Worm (Caenorhabditis elegans) whole organism, L1 larva: ENCODE data around the gene ari-1.4.

Experiments
- C04F5.9 ChIP-seq: sonication (generic microtip); optimal IDR thresholded peaks from 2 replicates; lab custom pipeline; 2016; ENCODE audit warnings: missing genetic modification characterization, missing compliant biosample characterization
- C34B4.2 ChIP-seq: sonication (generic microtip); optimal IDR thresholded peaks from 2 replicates; lab custom pipeline; 2017; ENCODE audit warnings: mild to moderate bottlenecking, missing genetic modification characterization, missing compliant biosample characterization
- Y116A8C.19 ChIP-seq: sonication (generic microtip); optimal IDR thresholded peaks from 2 replicates; lab custom pipeline; 2016; ENCODE audit warnings: missing compliant biosample characterization, missing genetic modification characterization, borderline replicate concordance
- aha-1 ChIP-seq: fragments of 150-350 bp; optimal IDR thresholded peaks from 2 replicates; lab custom pipeline; 2014; ENCODE audit warnings: missing biosample characterization, missing genetic modification characterization
- aly-2 ChIP-seq: fragments of 150-350 bp; optimal IDR thresholded peaks from 2 replicates; lab custom pipeline; 2014; ENCODE audit warnings: missing biosample characterization, missing genetic modification characterization
- ama-1 ChIP-seq: fragments of 150-350 bp; optimal IDR thresholded peaks from 2 replicates; lab custom pipeline; 2014
- ceh-63 ChIP-seq: fragments of 200-800 bp; sonication (Bioruptor generic); optimal IDR thresholded peaks from 2 replicates; lab custom pipeline; 2018; ENCODE audit warnings: mild to moderate bottlenecking, missing genetic modification characterization, missing compliant biosample characterization
- ceh-8 ChIP-seq: fragments of 200-800 bp; sonication (Bioruptor generic); optimal IDR thresholded peaks from 2 replicates; lab custom pipeline; 2018; ENCODE audit warnings: mild to moderate bottlenecking, missing genetic modification characterization, moderate library complexity, missing compliant biosample characterization
- ceh-82 ChIP-seq, 3 experiments: fragments of 150-350 bp in 1 of 3; sonication (generic microtip) in 2 of 3; optimal IDR thresholded peaks; 2 replicates each; lab custom pipeline; 2014 to 2017; ENCODE audit warnings: missing biosample characterization in 3 of 3, missing genetic modification characterization in 3 of 3
- ceh-88 ChIP-seq: fragments of 200-800 bp; sonication (Bioruptor generic); IDR thresholded peaks from 2 replicates; pipeline ENCODE4 v1.3.6; 2022; ENCODE audit warnings: missing genetic modification characterization, missing compliant biosample characterization
- ces-1 ChIP-seq: fragments of 150-350 bp; optimal IDR thresholded peaks from 2 replicates; lab custom pipeline; 2014; ENCODE audit warnings: missing biosample characterization, missing genetic modification reagents, missing genetic modification characterization
- efl-1 ChIP-seq, 4 experiments: fragments of 150-350 bp; optimal IDR thresholded peaks in 3 of 4; peaks in 1 of 4; 1 replicate in 1 of 4; 2 replicates in 3 of 4; lab custom pipeline; 2014; ENCODE audit warnings: missing biosample characterization in 2 of 4, missing genetic modification characterization in 2 of 4, missing genetic modification reagents in 2 of 4
- efl-3 ChIP-seq: fragments of 200-800 bp; sonication (Bioruptor generic); optimal IDR thresholded peaks from 2 replicates; lab custom pipeline; 2018; ENCODE audit warnings: mild to moderate bottlenecking, missing genetic modification characterization, missing compliant biosample characterization
- egl-13 ChIP-seq: sonication (generic microtip); optimal IDR thresholded peaks from 2 replicates; lab custom pipeline; 2016; ENCODE audit warnings: missing genotype, missing genetic modification reagents, missing genetic modification characterization, missing compliant biosample characterization
- egl-27 ChIP-seq, 2 experiments: fragments of 150-350 bp in 1 of 2; sonication (generic microtip); optimal IDR thresholded peaks; 3 replicates each; lab custom pipeline; 2017 to 2018; ENCODE audit warnings: missing biosample characterization in 2 of 2, missing genetic modification characterization in 2 of 2, missing genetic modification reagents in 2 of 2
- elt-2 ChIP-seq: sonication (generic microtip); optimal IDR thresholded peaks from 2 replicates; lab custom pipeline; 2016; ENCODE audit warnings: missing genetic modification characterization, mild to moderate bottlenecking, inconsistent platforms, missing compliant biosample characterization, missing genetic modification reagents
- fkh-10 ChIP-seq: sonication (generic microtip); optimal IDR thresholded peaks from 2 replicates; lab custom pipeline; 2017; ENCODE audit warnings: missing biosample characterization, missing genetic modification reagents, missing genetic modification characterization
- fkh-8 ChIP-seq: sonication (generic microtip); optimal IDR thresholded peaks from 2 replicates; lab custom pipeline; 2016; ENCODE audit warnings: mild to moderate bottlenecking, missing genetic modification characterization, missing compliant biosample characterization
- grh-1 ChIP-seq: fragments of 200-800 bp; sonication (Bioruptor generic); IDR thresholded peaks from 2 replicates; pipeline ENCODE4 v1.3.6; 2022; ENCODE audit warnings: missing genetic modification reagents, missing genetic modification characterization, missing compliant biosample characterization
- hlh-17 ChIP-seq: fragments of 200-800 bp; sonication (Bioruptor generic); optimal IDR thresholded peaks from 2 replicates; lab custom pipeline; 2018; ENCODE audit warnings: missing genetic modification characterization, mild to moderate bottlenecking, missing compliant biosample characterization, moderate library complexity, borderline replicate concordance
- hlh-4 ChIP-seq: sonication (generic microtip); optimal IDR thresholded peaks from 2 replicates; lab custom pipeline; 2016; ENCODE audit warnings: mild to moderate bottlenecking, missing genetic modification characterization, missing compliant biosample characterization
- hpl-2 ChIP-seq: fragments of 150-350 bp; optimal IDR thresholded peaks from 2 replicates; lab custom pipeline; 2014; ENCODE audit warnings: missing biosample characterization, missing genetic modification reagents, missing genetic modification characterization
- irx-1 ChIP-seq: sonication (generic microtip); optimal IDR thresholded peaks from 2 replicates; lab custom pipeline; 2016; ENCODE audit warnings: missing genetic modification characterization, missing compliant biosample characterization
- jun-1 ChIP-seq: fragments of 150-350 bp; optimal IDR thresholded peaks from 2 replicates; lab custom pipeline; 2014; ENCODE audit warnings: missing biosample characterization, missing genetic modification reagents, missing genetic modification characterization
- lin-15B ChIP-seq: fragments of 150-350 bp; sonication (generic microtip); optimal IDR thresholded peaks from 3 replicates; lab custom pipeline; 2014; ENCODE audit warnings: missing biosample characterization, missing genetic modification characterization
- lin-39 ChIP-seq: fragments of 150-350 bp; optimal IDR thresholded peaks from 2 replicates; lab custom pipeline; 2014; ENCODE audit warnings: missing biosample characterization, missing genetic modification reagents, missing genetic modification characterization
- mab-9 ChIP-seq: fragments of 200-800 bp; sonication (Bioruptor generic); IDR thresholded peaks from 2 replicates; pipeline ENCODE4 v1.3.6; 2022; ENCODE audit warnings: missing genetic modification reagents, missing genetic modification characterization, missing compliant biosample characterization
- mdl-1 ChIP-seq, 2 experiments: fragments of 150-350 bp; optimal IDR thresholded peaks; 2 replicates each; lab custom pipeline; 2014 to 2017; ENCODE audit warnings: missing biosample characterization in 2 of 2, missing genetic modification characterization in 2 of 2, inconsistent platforms in 1 of 2
- mef-2 ChIP-seq: fragments of 150-350 bp; optimal IDR thresholded peaks from 2 replicates; lab custom pipeline; 2014; ENCODE audit warnings: missing biosample characterization, missing genetic modification characterization
- nhr-20 ChIP-seq: sonication (generic microtip); optimal IDR thresholded peaks from 2 replicates; lab custom pipeline; 2016; ENCODE audit warnings: mild to moderate bottlenecking, missing genetic modification characterization, missing compliant biosample characterization
- nhr-28 ChIP-seq: fragments of 150-350 bp; optimal IDR thresholded peaks from 2 replicates; lab custom pipeline; 2014; ENCODE audit warnings: missing biosample characterization, missing genetic modification characterization
- nhr-47 ChIP-seq: sonication (generic microtip); optimal IDR thresholded peaks from 2 replicates; lab custom pipeline; 2016; ENCODE audit warnings: mild to moderate bottlenecking, missing genetic modification characterization, moderate library complexity, missing compliant biosample characterization
- nhr-76 ChIP-seq: sonication (generic microtip); optimal IDR thresholded peaks from 2 replicates; lab custom pipeline; 2017; ENCODE audit warnings: missing biosample characterization, missing genetic modification characterization
- nhr-84 ChIP-seq: sonication (generic microtip); optimal IDR thresholded peaks from 2 replicates; lab custom pipeline; 2017; ENCODE audit warnings: missing biosample characterization, missing genetic modification characterization
- nhr-85 ChIP-seq: sonication (generic microtip); peaks from one replicate; lab custom pipeline; 2016; ENCODE audit warnings: missing genetic modification characterization, inconsistent platforms, missing compliant biosample characterization
- pag-3 ChIP-seq: sonication (generic microtip); optimal IDR thresholded peaks from 2 replicates; lab custom pipeline; 2017; ENCODE audit warnings: missing genetic modification characterization, mild to moderate bottlenecking, missing compliant biosample characterization, antibody characterized with exemption, borderline replicate concordance; ENCODE audit not compliant: insufficient read depth
- pax-3 ChIP-seq: fragments of 200-800 bp; sonication (Bioruptor generic); optimal IDR thresholded peaks from 2 replicates; lab custom pipeline; 2018; ENCODE audit warnings: mild to moderate bottlenecking, missing genetic modification characterization, moderate library complexity, missing compliant biosample characterization
- skn-1 ChIP-seq: fragments of 150-350 bp; optimal IDR thresholded peaks from 2 replicates; lab custom pipeline; 2014; ENCODE audit warnings: missing biosample characterization, missing genetic modification characterization
- sox-4 ChIP-seq: sonication (generic microtip); optimal IDR thresholded peaks from 2 replicates; lab custom pipeline; 2016; ENCODE audit warnings: missing genetic modification characterization, missing compliant biosample characterization
- sptf-1 ChIP-seq: fragments of 150-350 bp; optimal IDR thresholded peaks from 2 replicates; lab custom pipeline; 2014; ENCODE audit warnings: missing biosample characterization, missing genetic modification characterization
- sup-37 ChIP-seq: fragments of 200-800 bp; sonication (Bioruptor generic); optimal IDR thresholded peaks from 2 replicates; lab custom pipeline; 2018; ENCODE audit warnings: mild to moderate bottlenecking, missing genetic modification characterization, missing compliant biosample characterization
- tbx-2 ChIP-seq: sonication (generic microtip); optimal IDR thresholded peaks from 2 replicates; lab custom pipeline; 2016; ENCODE audit warnings: missing genetic modification characterization, missing compliant biosample characterization
- tlp-1 ChIP-seq: fragments of 150-350 bp; optimal IDR thresholded peaks from 2 replicates; lab custom pipeline; 2014; ENCODE audit warnings: missing biosample characterization, missing genetic modification characterization
- unc-30 ChIP-seq: sonication (generic microtip); optimal IDR thresholded peaks from 2 replicates; lab custom pipeline; 2017; ENCODE audit warnings: missing biosample characterization, missing genetic modification characterization
- unc-86 ChIP-seq: sonication (generic microtip); optimal IDR thresholded peaks from 2 replicates; lab custom pipeline; 2016; ENCODE audit warnings: missing genetic modification characterization, missing compliant biosample characterization
- unc-98 ChIP-seq: fragments of 200-800 bp; sonication (Bioruptor generic); IDR thresholded peaks from 2 replicates; pipeline ENCODE4 v1.3.6; 2022; ENCODE audit warnings: missing genetic modification characterization, missing compliant biosample characterization
- vab-15 ChIP-seq: sonication (generic microtip); optimal IDR thresholded peaks from 2 replicates; lab custom pipeline; 2017; ENCODE audit warnings: missing genotype, mild to moderate bottlenecking, missing genetic modification characterization, missing compliant biosample characterization
- xbp-1 ChIP-seq: sonication (generic microtip); optimal IDR thresholded peaks from 2 replicates; lab custom pipeline; 2016; ENCODE audit warnings: missing genetic modification characterization, missing compliant biosample characterization
- zip-4 ChIP-seq: fragments of 200-800 bp; sonication (Bioruptor generic); optimal IDR thresholded peaks from 2 replicates; lab custom pipeline; 2018; ENCODE audit warnings: mild to moderate bottlenecking, missing genetic modification characterization, moderate library complexity, missing compliant biosample characterization

The ari-1.4 gene

DNA sequence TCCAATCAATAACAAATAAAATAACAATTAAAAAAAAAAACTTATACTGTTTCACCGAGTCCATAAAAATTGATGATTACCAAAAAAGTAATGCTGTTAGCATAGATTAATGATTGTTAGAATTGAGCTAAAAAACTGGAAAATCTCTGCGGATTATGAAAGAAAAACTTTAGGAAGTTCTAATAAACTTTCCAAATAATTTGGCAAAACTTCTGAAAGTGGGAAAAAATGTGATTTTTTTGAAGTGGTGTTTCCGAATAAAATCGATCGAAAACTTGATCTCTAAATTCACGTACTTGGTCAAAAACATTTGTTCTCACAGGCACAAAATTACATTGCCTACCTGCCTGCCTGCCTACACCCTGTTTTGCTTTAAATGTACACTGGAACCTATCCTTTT, 43.3 kb upstream of the ari-1.4 start:
- no peak for TF ChIP-seq fkh-10 (GFP tag; lab: Kevin White, UChicago)
- no peak for TF ChIP-seq efl-1 (optimal IDR thresholded peaks at IDR 0.05; lab: Kevin White, UChicago)
- TF ChIP-seq efl-1 (GFP tag; optimal IDR thresholded peaks at IDR 0.05 in 1 of 2; lab: Kevin White, UChicago): peak in 1 of 2 experiments; percentile 86
- TF ChIP-seq nhr-28: no peak
- TF ChIP-seq tlp-1 (tag; lab: Kevin White, UChicago): no peak
- no peak for TF ChIP-seq ces-1 (GFP tag; lab: Kevin White, UChicago)
- TF ChIP-seq ceh-8 (GFP tag; lab: Kevin White, UChicago): no peak

DNA sequence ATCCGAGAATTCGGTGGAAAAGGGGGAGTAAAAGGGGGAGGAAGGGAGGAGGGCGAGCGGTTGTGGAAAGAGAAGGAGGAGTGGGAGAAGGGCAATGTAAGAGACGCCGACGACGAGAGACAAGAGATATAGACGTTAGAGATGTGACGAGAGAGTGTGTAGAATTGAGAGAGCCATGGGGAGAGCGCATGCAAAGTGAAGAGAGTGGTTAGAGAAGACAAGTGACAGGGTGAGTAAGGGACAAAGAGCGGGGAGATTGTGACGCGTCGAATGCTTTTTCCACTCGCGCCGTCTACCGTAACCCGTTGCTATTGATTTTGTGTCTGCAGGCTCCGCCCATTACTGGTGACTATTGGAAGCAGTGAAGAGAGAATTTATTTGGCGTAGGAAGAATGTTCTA, 42.4 kb upstream of the ari-1.4 start:
- no peak for TF ChIP-seq hlh-4 (tag; lab: Kevin White, UChicago)
- TF ChIP-seq ama-1: peak; percentile 56
- peak; percentile 87 for TF ChIP-seq lin-39 (tag; lab: Kevin White, UChicago)
- peak; percentile 94 for TF ChIP-seq aly-2 (tag; lab: Kevin White, UChicago)
- TF ChIP-seq pag-3 (tag; lab: Kevin White, UChicago): no peak
- peak; percentile 96 for TF ChIP-seq nhr-20 (tag; lab: Kevin White, UChicago)
- peak in 1 of 2 experiments; percentile 81 for TF ChIP-seq mdl-1 (tag; optimal IDR thresholded peaks at IDR 0.05; lab: Kevin White, UChicago)
- TF ChIP-seq nhr-76 (tag; lab: Kevin White, UChicago): peak; percentile 63
- TF ChIP-seq unc-98 (GFP tag; lab: Robert Waterston, UW): peak; percentile 81
- peak in 1 of 2 experiments; percentile 62 for TF ChIP-seq egl-27 (tag; optimal IDR thresholded peaks at IDR 0.05; lab: Kevin White, UChicago)
- TF ChIP-seq vab-15 (tag; lab: Kevin White, UChicago): peak; percentile 77
- TF ChIP-seq hlh-17 (GFP tag; lab: Kevin White, UChicago): no peak
- peak; percentile 98 for TF ChIP-seq tbx-2 (tag; lab: Kevin White, UChicago)
- TF ChIP-seq mab-9 (GFP tag; lab: Robert Waterston, UW): peak; percentile 96
- TF ChIP-seq unc-30 (tag; lab: Kevin White, UChicago): no peak
- peak; percentile 41 for TF ChIP-seq fkh-10 (GFP tag; lab: Kevin White, UChicago)
- no peak for TF ChIP-seq nhr-84 (tag; lab: Kevin White, UChicago)
- peak; percentile 94 for TF ChIP-seq jun-1 (tag; lab: Kevin White, UChicago)
- TF ChIP-seq ceh-88 (GFP tag; lab: Robert Waterston, UW): peak; percentile 69
- TF ChIP-seq tlp-1 (tag; lab: Kevin White, UChicago): no peak
- TF ChIP-seq efl-1 (optimal IDR thresholded peaks at IDR 0.05; lab: Kevin White, UChicago): peak; percentile 98 to 100
- peak; percentile 70 to 98 for TF ChIP-seq efl-1 (GFP tag; optimal IDR thresholded peaks at IDR 0.05 in 1 of 2; lab: Kevin White, UChicago)
- TF ChIP-seq ceh-82 (tag; optimal IDR thresholded peaks at IDR 0.05; lab: Kevin White, UChicago): peak; percentile 47 to 87 (median 69)
- TF ChIP-seq lin-15B (tag; lab: Kevin White, UChicago): no peak
- TF ChIP-seq efl-3 (GFP tag; lab: Kevin White, UChicago): peak; percentile 85
- TF ChIP-seq nhr-85 (tag; lab: Kevin White, UChicago): peak; percentile 99
- peak; percentile 93 for TF ChIP-seq elt-2 (tag; lab: Kevin White, UChicago)
- TF ChIP-seq sox-4: peak; percentile 81
- no peak for TF ChIP-seq ceh-63
- TF ChIP-seq zip-4 (GFP tag; lab: Kevin White, UChicago): peak; percentile 90
- peak; percentile 90 for TF ChIP-seq pax-3 (tag; lab: Kevin White, UChicago)
- no peak for TF ChIP-seq ceh-8 (GFP tag; lab: Kevin White, UChicago)
- peak; percentile 22 for TF ChIP-seq Y116A8C.19 (tag; lab: Kevin White, UChicago)
- TF ChIP-seq aha-1 (tag; lab: Kevin White, UChicago): peak; percentile 12
- TF ChIP-seq C04F5.9 (tag; lab: Kevin White, UChicago): peak; percentile 78
- no peak for TF ChIP-seq ces-1 (GFP tag; lab: Kevin White, UChicago)
- TF ChIP-seq unc-86: peak; percentile 98
- TF ChIP-seq fkh-8 (tag; lab: Kevin White, UChicago): peak; percentile 88
- TF ChIP-seq nhr-47 (tag; lab: Kevin White, UChicago): peak; percentile 99
- TF ChIP-seq xbp-1 (tag; lab: Kevin White, UChicago): peak; percentile 94
- TF ChIP-seq irx-1 (tag; lab: Kevin White, UChicago): peak; percentile 97
- peak; percentile 80 for TF ChIP-seq skn-1
- peak; percentile 72 for TF ChIP-seq C34B4.2 (tag; lab: Kevin White, UChicago)
- peak; percentile 11 for TF ChIP-seq mef-2 (tag; lab: Kevin White, UChicago)
- TF ChIP-seq egl-13: peak; percentile 96
- TF ChIP-seq nhr-28: no peak
- peak; percentile 98 for TF ChIP-seq grh-1 (GFP tag; lab: Robert Waterston, UW)
- no peak for TF ChIP-seq sptf-1 (tag; lab: Kevin White, UChicago)
- peak; percentile 97 for TF ChIP-seq sup-37 (GFP tag; lab: Kevin White, UChicago)
- peak; percentile 33 for TF ChIP-seq hpl-2 (GFP tag; lab: Kevin White, UChicago)
